Worm (Caenorhabditis elegans) whole organism, mixed stage, embryonic: Measurements from ENCODE around the gene dpf-4.

ENCODE experiments used
- blmp-1 ChIP-seq: fragments of 150-350 bp; optimal IDR thresholded peaks from 2 replicates; lab custom pipeline; 2014; ENCODE audit warnings: missing biosample characterization, missing genetic modification characterization
- lin-13 ChIP-seq: fragments of 150-350 bp; optimal IDR thresholded peaks from 2 replicates; lab custom pipeline; 2014; ENCODE audit warnings: missing biosample characterization, missing genetic modification characterization
- mep-1 ChIP-seq: fragments of 150-350 bp; optimal IDR thresholded peaks from 2 replicates; lab custom pipeline; 2017; ENCODE audit warnings: missing biosample characterization, missing genetic modification reagents, missing genetic modification characterization, inconsistent platforms
- nhr-12 ChIP-seq: fragments of 150-350 bp; optimal IDR thresholded peaks from 2 replicates; lab custom pipeline; 2014; ENCODE audit warnings: missing biosample characterization, missing genetic modification characterization
- nhr-237 ChIP-seq: fragments of 150-350 bp; optimal IDR thresholded peaks from 2 replicates; lab custom pipeline; 2014; ENCODE audit warnings: missing biosample characterization, missing genetic modification characterization
- nhr-28 ChIP-seq: fragments of 150-350 bp; optimal IDR thresholded peaks from 2 replicates; lab custom pipeline; 2014; ENCODE audit warnings: missing biosample characterization, missing genetic modification characterization
- nhr-76 ChIP-seq: sonication (generic microtip); optimal IDR thresholded peaks from 2 replicates; lab custom pipeline; 2017; ENCODE audit warnings: missing biosample characterization, missing genetic modification characterization
- snpc-4 ChIP-seq: fragments of 150-350 bp; optimal IDR thresholded peaks from 2 replicates; lab custom pipeline; 2014; ENCODE audit warnings: missing biosample characterization, missing genetic modification characterization
- tbx-8 ChIP-seq: fragments of 200-800 bp; sonication (Bioruptor generic); optimal IDR thresholded peaks from 2 replicates; lab custom pipeline; 2018; ENCODE audit warnings: mild to moderate bottlenecking, missing genetic modification characterization, moderate library complexity, missing compliant biosample characterization
- zip-8 ChIP-seq: fragments of 150-350 bp; optimal IDR thresholded peaks from 2 replicates; lab custom pipeline; 2014; ENCODE audit warnings: missing biosample characterization, missing genetic modification characterization
- ztf-11 ChIP-seq: fragments of 150-350 bp; optimal IDR thresholded peaks from 2 replicates; lab custom pipeline; 2014; ENCODE audit warnings: missing biosample characterization, missing genetic modification characterization

DNA sequence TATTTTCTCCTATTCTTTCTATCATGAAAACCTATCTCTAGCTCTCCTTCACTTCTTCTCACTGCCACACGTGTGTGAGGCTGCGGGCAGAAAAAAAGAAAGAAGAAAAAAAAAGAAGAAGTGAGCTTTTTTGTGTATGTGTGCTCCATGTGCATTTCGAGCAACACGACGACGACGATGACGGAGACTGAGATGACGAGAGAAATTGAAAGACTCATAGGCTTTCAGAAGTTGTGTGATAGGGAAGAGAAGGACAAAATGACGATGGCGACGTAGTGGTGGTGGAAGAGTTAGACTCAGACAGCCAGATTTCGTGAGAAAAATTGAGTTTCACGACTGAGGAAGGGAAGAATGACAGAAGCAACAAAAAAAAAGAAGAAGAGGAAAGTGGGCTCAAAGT is 13.6 kb upstream of the dpf-4 start:
- TF ChIP-seq snpc-4 (tag; lab: Kevin White, UChicago): no peak
- no peak for TF ChIP-seq nhr-28 (tag; lab: Kevin White, UChicago)
- no peak for TF ChIP-seq nhr-12 (tag; lab: Kevin White, UChicago)
- TF ChIP-seq tbx-8 (GFP tag; lab: Kevin White, UChicago): no peak
- TF ChIP-seq blmp-1: no peak
- no peak for TF ChIP-seq zip-8 (tag; lab: Kevin White, UChicago)
- TF ChIP-seq lin-13 (tag; lab: Kevin White, UChicago): no peak
- TF ChIP-seq nhr-76 (tag; lab: Kevin White, UChicago): no peak
- TF ChIP-seq ztf-11: no peak
- TF ChIP-seq nhr-237 (tag; lab: Kevin White, UChicago): no peak
- no peak for TF ChIP-seq mep-1 (tag; lab: Kevin White, UChicago)
